Worm (Caenorhabditis elegans) whole organism, L1 larva: ENCODE data around the gene C01G10.4.

Experiments
- lsy-2 ChIP-seq, 2 experiments: fragments of 150-350 bp; optimal IDR thresholded peaks; 2 replicates each; lab custom pipeline; 2014; ENCODE audit warnings: missing biosample characterization in 2 of 2, missing genetic modification characterization in 2 of 2
- nhr-12 ChIP-seq: sonication (generic microtip); optimal IDR thresholded peaks from 2 replicates; lab custom pipeline; 2017; ENCODE audit warnings: missing biosample characterization, missing genetic modification characterization
- nhr-237 ChIP-seq: fragments of 150-350 bp; optimal IDR thresholded peaks from 2 replicates; lab custom pipeline; 2014; ENCODE audit warnings: missing biosample characterization, missing genetic modification characterization
- skn-1 ChIP-seq: fragments of 150-350 bp; optimal IDR thresholded peaks from 2 replicates; lab custom pipeline; 2014; ENCODE audit warnings: missing biosample characterization, missing genetic modification characterization
- unc-62 ChIP-seq: fragments of 150-350 bp; optimal IDR thresholded peaks from 2 replicates; lab custom pipeline; 2014; ENCODE audit warnings: missing biosample characterization, missing genetic modification reagents, missing genetic modification characterization
- ztf-4 ChIP-seq: fragments of 150-350 bp; optimal IDR thresholded peaks from 2 replicates; lab custom pipeline; 2014; ENCODE audit warnings: missing biosample characterization, missing genetic modification characterization

DNA sequence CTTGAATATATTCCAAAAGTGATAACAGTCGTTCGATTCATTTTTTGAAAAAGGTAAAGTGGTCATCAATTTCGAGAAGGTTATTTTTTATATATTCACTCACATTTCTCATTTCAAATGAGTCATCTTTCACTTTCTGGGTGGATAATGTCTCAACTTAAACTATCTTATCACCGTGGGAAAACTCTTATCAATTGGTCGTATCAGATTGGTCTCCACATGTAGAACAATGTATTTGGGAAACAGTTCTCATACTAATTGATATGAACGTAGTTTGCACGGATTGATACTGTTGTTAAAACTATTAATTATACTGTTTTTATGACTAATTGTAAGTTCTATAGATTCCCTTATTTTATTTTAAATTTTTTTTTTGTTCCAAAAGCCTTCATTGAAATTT is 44.3 kb downstream of the C01G10.4 start:
- TF ChIP-seq nhr-237 (tag; lab: Kevin White, UChicago) = no peak
- TF ChIP-seq unc-62 = no peak
- TF ChIP-seq lsy-2 (tag; optimal IDR thresholded peaks at IDR 0.05; lab: Kevin White, UChicago) = no peak
- no peak for TF ChIP-seq nhr-12
- no peak for TF ChIP-seq ztf-4 (tag; lab: Kevin White, UChicago)
- no peak for TF ChIP-seq skn-1 (tag; lab: Kevin White, UChicago)
